Fruit fly (Drosophila melanogaster): ENCODE data around the gene CG13786.

Gene CG13786

DNA sequence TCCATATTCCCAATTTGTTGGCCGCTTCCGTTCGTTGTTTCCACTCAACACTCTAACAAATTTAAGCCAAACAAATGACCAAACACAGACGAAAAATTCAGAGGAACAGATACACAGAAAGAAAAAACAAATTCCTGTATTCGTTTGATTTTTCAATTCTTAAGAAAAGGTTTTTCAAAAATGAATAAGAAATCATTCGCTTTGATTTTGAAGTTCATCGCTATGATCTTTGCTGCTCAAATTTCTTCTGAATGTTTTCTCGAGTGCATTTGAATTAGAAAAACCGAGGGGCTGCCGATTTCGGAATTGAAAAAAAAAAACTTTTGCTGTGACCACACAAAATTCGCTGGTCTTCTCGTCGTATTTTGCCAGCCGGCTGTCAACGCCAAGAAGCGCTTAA is 13.2 kb upstream of the CG13786 start (continued):
- no peak for TF ChIP-seq Bteb2 (GFP tag; optimal IDR thresholded peaks at IDR 0.05)
- TF ChIP-seq bsh (GFP tag; optimal IDR thresholded peaks at IDR 0.05): peak in 1 of 2 experiments; percentile 75
- TF ChIP-seq esg (GFP tag; conservative IDR thresholded peaks at IDR 0.05): peak; percentile 48; the same call in 1 of the 2 replicates
- no peak for TF ChIP-seq CG13296 (GFP tag; optimal IDR thresholded peaks at IDR 0.05)
- peak; percentile 46 for TF ChIP-seq CG2678 (tag; optimal IDR thresholded peaks at IDR 0.05)
- TF ChIP-seq mirr (GFP tag; optimal IDR thresholded peaks at IDR 0.05): no peak
- no peak for TF ChIP-seq CG4404 (GFP tag; IDR thresholded peaks at IDR 0.05)
- TF ChIP-seq Meics (GFP tag; optimal IDR thresholded peaks at IDR 0.05): no peak
- no peak for TF ChIP-seq CG31365 (tag; optimal IDR thresholded peaks at IDR 0.05)
- peak; percentile 14 for TF ChIP-seq Six4 (GFP tag; optimal IDR thresholded peaks at IDR 0.05)
- TF ChIP-seq Chrac-16 (GFP tag; optimal IDR thresholded peaks at IDR 0.05): peak; percentile 4
- no peak for TF ChIP-seq CG10431 (GFP tag; optimal IDR thresholded peaks at IDR 0.05)
- no peak for TF ChIP-seq CG10543 (GFP tag; optimal IDR thresholded peaks at IDR 0.05)
- peak; percentile 16 to 35 for TF ChIP-seq dpn (GFP tag; optimal IDR thresholded peaks at IDR 0.05)
- TF ChIP-seq Fer2 (tag; optimal IDR thresholded peaks at IDR 0.05): no peak
- peak; percentile 77 for TF ChIP-seq Xrp1 (GFP tag; IDR thresholded peaks at IDR 0.05)
- 0 out of 2 replicates have a peak, but pooled peaks have one; percentile 8 for TF ChIP-seq onecut (GFP tag; IDR thresholded peaks at IDR 0.05)
- no peak for TF ChIP-seq HHEX (GFP tag; optimal IDR thresholded peaks at IDR 0.05)
- TF ChIP-seq D19A (tag; optimal IDR thresholded peaks at IDR 0.05): peak; percentile 5
- peak; percentile 30 for TF ChIP-seq CG10654 (GFP tag; optimal IDR thresholded peaks at IDR 0.05)
- TF ChIP-seq vfl (GFP tag; optimal IDR thresholded peaks at IDR 0.05): no peak
- 0 out of 3 replicates have a peak, but pooled peaks have one; percentile 32 for TF ChIP-seq H15 (GFP tag; IDR thresholded peaks at IDR 0.05)
- TF ChIP-seq CG7839 (tag; optimal IDR thresholded peaks at IDR 0.05): peak; percentile 31
- no peak for TF ChIP-seq jigr1 (GFP tag; IDR thresholded peaks at IDR 0.05)
- no peak for TF ChIP-seq CG32767 (GFP tag; IDR thresholded peaks at IDR 0.05)
- TF ChIP-seq Xbp1 (GFP tag; optimal IDR thresholded peaks at IDR 0.05): peak; percentile 47
- peak; percentile 39 for TF ChIP-seq ATbp (GFP tag; optimal IDR thresholded peaks at IDR 0.05)
- peak; percentile 91 for TF ChIP-seq sens (GFP tag)
- TF ChIP-seq CG10274 (GFP tag; optimal IDR thresholded peaks at IDR 0.05): no peak
- TF ChIP-seq CG4730 (GFP tag; IDR thresholded peaks at IDR 0.05): no peak
- peak; percentile 49 for TF ChIP-seq CG18262 (tag; optimal IDR thresholded peaks at IDR 0.05)
- TF ChIP-seq CG12659 (GFP tag; optimal IDR thresholded peaks at IDR 0.05): no peak
- peak; percentile 37; the same call in 1 of the 2 replicates for TF ChIP-seq Nf-YA (GFP tag; IDR thresholded peaks at IDR 0.05)
- peak; percentile 56 for TF ChIP-seq CG11504 (tag; optimal IDR thresholded peaks at IDR 0.05)
- TF ChIP-seq psq (GFP tag; optimal IDR thresholded peaks at IDR 0.05): no peak
- TF ChIP-seq CG14050 (GFP tag; IDR thresholded peaks at IDR 0.05): 0 out of 3 replicates have a peak, but pooled peaks have one; percentile 9
- TF ChIP-seq CG8388 (GFP tag; optimal IDR thresholded peaks at IDR 0.05): peak; percentile 57
- TF ChIP-seq CG10565 (GFP tag; optimal IDR thresholded peaks at IDR 0.05): no peak
- no peak for TF ChIP-seq CG13775 (GFP tag; optimal IDR thresholded peaks at IDR 0.05)
- no peak for TF ChIP-seq gsb (GFP tag; IDR thresholded peaks at IDR 0.05)
- no peak for TF ChIP-seq MESR4 (GFP tag; optimal IDR thresholded peaks at IDR 0.05)
- no peak for TF ChIP-seq Jarid2 (GFP tag; optimal IDR thresholded peaks at IDR 0.05)
- peak; percentile 17 for TF ChIP-seq CG12942 (GFP tag; optimal IDR thresholded peaks at IDR 0.05)
- peak; percentile 44 for TF ChIP-seq CG10979 (tag; optimal IDR thresholded peaks at IDR 0.05)
- TF ChIP-seq grau (tag; optimal IDR thresholded peaks at IDR 0.05): peak; percentile 21
- no peak for TF ChIP-seq ac (GFP tag; optimal IDR thresholded peaks at IDR 0.05)
- no peak for TF ChIP-seq seq (GFP tag; IDR thresholded peaks at IDR 0.05)
- TF ChIP-seq CG18599 (GFP tag; optimal IDR thresholded peaks at IDR 0.05): no peak
- TF ChIP-seq Hr3 (GFP tag; optimal IDR thresholded peaks at IDR 0.05): peak; percentile 34
- peak; percentile 35; the same call in 1 of the 2 replicates for TF ChIP-seq CG31441 (GFP tag; IDR thresholded peaks at IDR 0.05)
- peak; percentile 5 for TF ChIP-seq Ssrp (tag; optimal IDR thresholded peaks at IDR 0.05)
